Worm (Caenorhabditis elegans): ENCODE results near the gene srh-304.

srh-304 gene

ce11 chrV:17857901-17858300 is 29.5 kb downstream of the srh-304 start (continued):
- TF ChIP-seq vab-7 (GFP tag; IDR thresholded peaks at IDR 0.05) (no peak), cey-2 (tag; optimal IDR thresholded peaks at IDR 0.05; ENCODE audit: borderline replicate concordance, insufficient read depth) (no peak), F10B5.3 (tag; optimal IDR thresholded peaks at IDR 0.05) (no peak), zip-11 (GFP tag; IDR thresholded peaks at IDR 0.05) (no peak), ztf-11 (tag; optimal IDR thresholded peaks at IDR 0.05) (no peak), egl-27 (tag; optimal IDR thresholded peaks at IDR 0.05) (no peak), fkh-10 (GFP tag; optimal IDR thresholded peaks at IDR 0.05) (peak; percentile 80), unc-39 (tag; optimal IDR thresholded peaks at IDR 0.05) (no peak), spr-3 (GFP tag; optimal IDR thresholded peaks at IDR 0.05) (no peak), mdl-1 (tag; optimal IDR thresholded peaks at IDR 0.05) (peak; percentile 79 to 88), ZK546.5 (tag; optimal IDR thresholded peaks at IDR 0.05) (no peak), hif-1 (tag; optimal IDR thresholded peaks at IDR 0.05) (peak; percentile 49 to 93), F49E8.2 (tag; optimal IDR thresholded peaks at IDR 0.05; ENCODE audit: borderline replicate concordance) (no peak), jun-1 (tag; optimal IDR thresholded peaks at IDR 0.05) (peak; percentile 42), T20F7.1 (GFP tag; optimal IDR thresholded peaks at IDR 0.05) (no peak), nhr-25 (tag; optimal IDR thresholded peaks at IDR 0.05; ENCODE audit: borderline replicate concordance, insufficient read depth) (peak; percentile 39), nhr-42 (GFP tag; IDR thresholded peaks at IDR 0.05) (0 out of 2 replicates have a peak, but pooled peaks have one; percentile 40), mes-2 (tag; optimal IDR thresholded peaks at IDR 0.05; ENCODE audit: poor library complexity, severe bottlenecking) (peak; percentile 75), gei-8 (GFP tag; optimal IDR thresholded peaks at IDR 0.05) (no peak), madf-9 (GFP tag; conservative IDR thresholded peaks at IDR 0.05) (no peak), zag-1 (tag; optimal IDR thresholded peaks at IDR 0.05) (peak; percentile 10), arid-1 (GFP tag; conservative IDR thresholded peaks at IDR 0.05) (peak; percentile 50), set-16 (GFP tag; IDR thresholded peaks at IDR 0.05) (peak; percentile 77), nhr-41 (GFP tag; IDR thresholded peaks at IDR 0.05) (no peak), dpl-1 (GFP tag; optimal IDR thresholded peaks at IDR 0.05) (peak; percentile 66), dmd-8 (GFP tag; IDR thresholded peaks at IDR 0.05) (no peak), lin-39 (tag; optimal IDR thresholded peaks at IDR 0.05) (no peak), snpc-1.2 (GFP tag; IDR thresholded peaks at IDR 0.05) (no peak; the same call in 1 of the 2 replicates), ztf-7 (tag; optimal IDR thresholded peaks at IDR 0.05) (peak; percentile 52), nhr-76 (tag; optimal IDR thresholded peaks at IDR 0.05) (no peak), lin-15B (tag; optimal IDR thresholded peaks at IDR 0.05) (no peak), attf-4 (tag; optimal IDR thresholded peaks at IDR 0.05) (no peak), ceh-20 (GFP tag; IDR thresholded peaks at IDR 0.05) (peak; percentile 65), tra-1 (GFP tag; IDR thresholded peaks at IDR 0.05) (peak; percentile 33; the same call in 1 of the 2 replicates), nhr-237 (tag; optimal IDR thresholded peaks at IDR 0.05) (no peak), Y5F2A.4 (GFP tag; optimal IDR thresholded peaks at IDR 0.05) (no peak), ceh-28 (tag; optimal IDR thresholded peaks at IDR 0.05) (no peak), lir-3 (tag; optimal IDR thresholded peaks at IDR 0.05) (peak; percentile 20), hlh-30 (tag; optimal IDR thresholded peaks at IDR 0.05; ENCODE audit: insufficient read depth) (peak; percentile 96), spr-1 (tag; optimal IDR thresholded peaks at IDR 0.05) (peak; percentile 73), lin-1 (GFP tag; IDR thresholded peaks at IDR 0.05) (peak; percentile 84), aha-1 (tag) (no peak), mxl-3 (GFP tag; optimal IDR thresholded peaks at IDR 0.05) (peak; percentile 85), skn-1 (tag; optimal IDR thresholded peaks at IDR 0.05) (no peak), ZK337.2 (GFP tag; IDR thresholded peaks at IDR 0.05) (no peak), daf-19 (GFP tag; conservative IDR thresholded peaks at IDR 0.05) (no peak), daf-12 (tag; optimal IDR thresholded peaks at IDR 0.05) (no peak), ctbp-1 (GFP tag; IDR thresholded peaks at IDR 0.05) (peak; percentile 82), nhr-10 (tag; optimal IDR thresholded peaks at IDR 0.05) (peak; percentile 42), ceh-82 (tag; optimal IDR thresholded peaks at IDR 0.05) (no peak), ceh-44 (GFP tag; IDR thresholded peaks at IDR 0.05) (0 out of 2 replicates have a peak, but pooled peaks have one; percentile 49)

All from whole organism, L4 larva.